Worm (Caenorhabditis elegans) whole organism, young adult: ENCODE results near the gene CC8.3.

Experiments used
- B0035.1 ChIP-seq: sonication (generic microtip); optimal IDR thresholded peaks from 2 replicates; lab custom pipeline; 2016; ENCODE audit warnings: missing genetic modification characterization, mild to moderate bottlenecking, missing compliant biosample characterization, missing genotype, missing genetic modification reagents
- D2030.7 ChIP-seq: fragments of 200-800 bp; sonication (Bioruptor generic); IDR thresholded peaks from 2 replicates; pipeline ENCODE4 v1.3.6; 2022; ENCODE audit warnings: missing genetic modification reagents, missing genetic modification characterization, missing compliant biosample characterization
- F33H1.4 ChIP-seq: fragments of 200-800 bp; sonication (Bioruptor generic); IDR thresholded peaks from 2 replicates; pipeline ENCODE4 v1.3.6; 2022; ENCODE audit warnings: missing genetic modification reagents, missing genetic modification characterization, missing compliant biosample characterization
- F37B4.10 ChIP-seq: fragments of 200-800 bp; sonication (Bioruptor generic); IDR thresholded peaks from 2 replicates; pipeline ENCODE4 v1.3.6; 2022; ENCODE audit warnings: missing genetic modification characterization, missing compliant biosample characterization
- F39B2.1 ChIP-seq: fragments of 200-800 bp; sonication (Bioruptor generic); IDR thresholded peaks from 2 replicates; pipeline ENCODE4 v1.3.6; 2022; ENCODE audit warnings: missing genetic modification reagents, missing genetic modification characterization, missing compliant biosample characterization
- F52B5.7 ChIP-seq: sonication (generic microtip); optimal IDR thresholded peaks from 2 replicates; lab custom pipeline; 2016; ENCODE audit warnings: mild to moderate bottlenecking, missing genetic modification characterization, missing compliant biosample characterization
- F57A8.1 ChIP-seq: fragments of 200-800 bp; sonication (Bioruptor generic); optimal IDR thresholded peaks from 2 replicates; lab custom pipeline; 2018; ENCODE audit warnings: mild to moderate bottlenecking, missing genetic modification characterization, moderate library complexity, missing compliant biosample characterization
- F57C9.4 ChIP-seq: sonication (generic microtip); optimal IDR thresholded peaks from 2 replicates; lab custom pipeline; 2017; ENCODE audit warnings: mild to moderate bottlenecking, missing genetic modification characterization, missing compliant biosample characterization
- K11D2.4 ChIP-seq: fragments of 200-800 bp; sonication (Bioruptor generic); IDR thresholded peaks from 2 replicates; pipeline ENCODE4 v1.3.6; 2022; ENCODE audit warnings: missing genetic modification reagents, missing genetic modification characterization, missing compliant biosample characterization
- T07F8.4 ChIP-seq: sonication (generic microtip); optimal IDR thresholded peaks from 2 replicates; lab custom pipeline; 2016; ENCODE audit warnings: mild to moderate bottlenecking, missing genetic modification characterization, moderate library complexity, missing compliant biosample characterization
- Y53G8AR.9 ChIP-seq: fragments of 200-800 bp; sonication (Bioruptor generic); conservative IDR thresholded peaks from 2 replicates; pipeline ENCODE4 v1.3.6; 2022; ENCODE audit warnings: missing genetic modification reagents, missing genetic modification characterization, missing compliant biosample characterization
- Y67H2A.10 ChIP-seq: fragments of 200-800 bp; sonication (Bioruptor generic); conservative IDR thresholded peaks from 2 replicates; pipeline ENCODE4 v1.3.6; 2022; ENCODE audit warnings: missing genetic modification reagents, missing genetic modification characterization, missing compliant biosample characterization
- ZK185.1 ChIP-seq: sonication (generic microtip); optimal IDR thresholded peaks from 2 replicates; lab custom pipeline; 2016; ENCODE audit warnings: mild to moderate bottlenecking, missing genetic modification characterization, missing compliant biosample characterization; ENCODE audit not compliant: poor library complexity, severe bottlenecking
- aptf-2 ChIP-seq: fragments of 200-800 bp; sonication (Bioruptor generic); conservative IDR thresholded peaks from 2 replicates; pipeline ENCODE4 v1.3.6; 2022; ENCODE audit warnings: missing genetic modification reagents, missing genetic modification characterization, missing compliant biosample characterization
- aptf-3 ChIP-seq: fragments of 200-800 bp; sonication (Bioruptor generic); IDR thresholded peaks from 2 replicates; pipeline ENCODE4 v1.3.6; 2022; ENCODE audit warnings: missing genetic modification characterization, missing compliant biosample characterization
- atf-7 ChIP-seq: sonication (generic microtip); optimal IDR thresholded peaks from 2 replicates; lab custom pipeline; 2017; ENCODE audit warnings: mild to moderate bottlenecking, missing genetic modification characterization, missing compliant biosample characterization
- attf-6 ChIP-seq: fragments of 200-800 bp; sonication (Bioruptor generic); IDR thresholded peaks from 2 replicates; pipeline ENCODE4 v1.3.6; 2022; ENCODE audit warnings: missing genetic modification reagents, missing genetic modification characterization, missing compliant biosample characterization
- bed-1 ChIP-seq: fragments of 200-800 bp; sonication (Bioruptor generic); IDR thresholded peaks from 2 replicates; pipeline ENCODE4 v1.3.6; 2022; ENCODE audit warnings: missing genetic modification reagents, missing genetic modification characterization, missing compliant biosample characterization
- bed-2 ChIP-seq: fragments of 200-800 bp; sonication (Bioruptor generic); IDR thresholded peaks from 2 replicates; pipeline ENCODE4 v1.3.6; 2022; ENCODE audit warnings: missing genetic modification reagents, missing genetic modification characterization, missing compliant biosample characterization
- cebp-2 ChIP-seq: fragments of 200-800 bp; sonication (Bioruptor generic); IDR thresholded peaks from 2 replicates; pipeline ENCODE4 v1.3.6; 2022; ENCODE audit warnings: missing genetic modification characterization, missing compliant biosample characterization
- chd-7 ChIP-seq: sonication (generic microtip); optimal IDR thresholded peaks from 2 replicates; lab custom pipeline; 2016; ENCODE audit warnings: mild to moderate bottlenecking, missing genetic modification characterization, moderate library complexity, missing compliant biosample characterization
- dpff-1 ChIP-seq: sonication (generic microtip); optimal IDR thresholded peaks from 2 replicates; lab custom pipeline; 2017; ENCODE audit warnings: mild to moderate bottlenecking, missing genetic modification characterization, missing compliant biosample characterization
- dpl-1 ChIP-seq: fragments of 150-350 bp; optimal IDR thresholded peaks from 2 replicates; lab custom pipeline; 2014; ENCODE audit warnings: missing biosample characterization, missing genetic modification reagents, missing genetic modification characterization
- efl-1 ChIP-seq: fragments of 150-350 bp; optimal IDR thresholded peaks from 2 replicates; lab custom pipeline; 2014; ENCODE audit warnings: missing biosample characterization, missing genetic modification reagents, missing genetic modification characterization
- egl-18 ChIP-seq: fragments of 200-800 bp; sonication (Bioruptor generic); IDR thresholded peaks from 2 replicates; pipeline ENCODE4 v1.3.6; 2022; ENCODE audit warnings: missing genetic modification reagents, missing genetic modification characterization, missing compliant biosample characterization
- ekl-4 ChIP-seq: fragments of 200-800 bp; sonication (Bioruptor generic); IDR thresholded peaks from 2 replicates; pipeline ENCODE4 v1.3.6; 2022; ENCODE audit warnings: missing genetic modification reagents, missing genetic modification characterization, missing compliant biosample characterization
- fkh-3 ChIP-seq: sonication (generic microtip); optimal IDR thresholded peaks from 2 replicates; lab custom pipeline; 2016; ENCODE audit warnings: mild to moderate bottlenecking, missing genetic modification characterization, missing compliant biosample characterization
- hmg-1.2 ChIP-seq: fragments of 200-800 bp; sonication (Bioruptor generic); IDR thresholded peaks from 2 replicates; pipeline ENCODE4 v1.3.6; 2022; ENCODE audit warnings: missing genetic modification reagents, missing genetic modification characterization, missing compliant biosample characterization
- lin-35 ChIP-seq, 3 experiments: fragments of 150-350 bp in 2 of 3; sonication (generic microtip) in 1 of 3; optimal IDR thresholded peaks; 2 replicates each; lab custom pipeline; 2014 to 2018; ENCODE audit warnings: missing biosample characterization in 3 of 3, missing genetic modification characterization in 3 of 3, missing genetic modification reagents in 3 of 3
- lin-54 ChIP-seq: fragments of 200-800 bp; sonication (Bioruptor generic); optimal IDR thresholded peaks from 2 replicates; lab custom pipeline; 2018; ENCODE audit warnings: mild to moderate bottlenecking, missing genetic modification characterization, missing compliant biosample characterization
- madf-3 ChIP-seq: fragments of 200-800 bp; sonication (Bioruptor generic); IDR thresholded peaks from 2 replicates; pipeline ENCODE4 v1.3.6; 2022; ENCODE audit warnings: missing genetic modification reagents, missing genetic modification characterization, missing compliant biosample characterization
- madf-6 ChIP-seq: fragments of 200-800 bp; sonication (Bioruptor generic); IDR thresholded peaks from 2 replicates; pipeline ENCODE4 v1.3.6; 2022; ENCODE audit warnings: missing genetic modification reagents, missing genetic modification characterization, missing compliant biosample characterization
- mcd-1 ChIP-seq: fragments of 200-800 bp; sonication (Bioruptor generic); IDR thresholded peaks from 2 replicates; pipeline ENCODE4 v1.3.6; 2022; ENCODE audit warnings: missing genetic modification reagents, missing genetic modification characterization, missing compliant biosample characterization
- nfya-1 ChIP-seq: sonication (generic microtip); optimal IDR thresholded peaks from 2 replicates; lab custom pipeline; 2017; ENCODE audit warnings: antibody characterized with exemption, missing compliant biosample characterization, missing genetic modification characterization, borderline replicate concordance; ENCODE audit not compliant: insufficient read depth
- nhr-120 ChIP-seq: fragments of 200-800 bp; sonication (Bioruptor generic); IDR thresholded peaks from 2 replicates; pipeline ENCODE4 v1.3.6; 2022; ENCODE audit warnings: missing genetic modification characterization, missing compliant biosample characterization
- nhr-27 ChIP-seq: fragments of 200-800 bp; sonication (Bioruptor generic); optimal IDR thresholded peaks from 2 replicates; lab custom pipeline; 2018; ENCODE audit warnings: mild to moderate bottlenecking, missing genetic modification characterization, moderate library complexity, missing compliant biosample characterization
- nhr-90 ChIP-seq: sonication (generic microtip); optimal IDR thresholded peaks from 2 replicates; lab custom pipeline; 2016; ENCODE audit warnings: missing genotype, mild to moderate bottlenecking, missing genetic modification characterization, missing compliant biosample characterization
- pha-4 ChIP-seq: fragments of 150-350 bp; sonication (generic microtip); optimal IDR thresholded peaks from 2 replicates; lab custom pipeline; 2014; ENCODE audit warnings: missing biosample characterization, missing genetic modification reagents, missing genetic modification characterization
- rcor-1 ChIP-seq: fragments of 200-800 bp; sonication (Bioruptor generic); IDR thresholded peaks from 2 replicates; pipeline ENCODE4 v1.3.6; 2022; ENCODE audit warnings: missing genetic modification reagents, missing genetic modification characterization, missing compliant biosample characterization
- repo-1 ChIP-seq: sonication (generic microtip); optimal IDR thresholded peaks from 2 replicates; lab custom pipeline; 2017; ENCODE audit warnings: mild to moderate bottlenecking, missing genetic modification characterization, missing compliant biosample characterization
- snpc-3.4 ChIP-seq: sonication (generic microtip); optimal IDR thresholded peaks from 2 replicates; lab custom pipeline; 2017; ENCODE audit warnings: missing genetic modification characterization, mild to moderate bottlenecking, missing compliant biosample characterization, antibody characterized with exemption, moderate library complexity, missing genotype, missing genetic modification reagents
- snpc-4 ChIP-seq, 5 experiments: fragments of 150-350 bp in 1 of 5; sonication (generic microtip) in 4 of 5; optimal IDR thresholded peaks; 2 replicates each; lab custom pipeline; 2014 to 2018; ENCODE audit warnings: missing genetic modification characterization in 5 of 5, missing biosample characterization in 3 of 5, antibody characterized with exemption in 2 of 5, mild to moderate bottlenecking in 2 of 5, missing compliant biosample characterization in 2 of 5, missing genotype in 2 of 5, moderate library complexity in 2 of 5, missing genetic modification reagents in 1 of 5
- tbp1 ChIP-seq: fragments of 200-800 bp; sonication (Bioruptor generic); optimal IDR thresholded peaks from 2 replicates; lab custom pipeline; 2018; ENCODE audit warnings: mild to moderate bottlenecking, missing genetic modification characterization, missing compliant biosample characterization
- tlf-1 ChIP-seq: fragments of 200-800 bp; sonication (Bioruptor generic); optimal IDR thresholded peaks from 2 replicates; lab custom pipeline; 2018; ENCODE audit warnings: mild to moderate bottlenecking, missing genetic modification characterization, missing compliant biosample characterization
- unc-130 ChIP-seq: sonication (generic microtip); optimal IDR thresholded peaks from 2 replicates; lab custom pipeline; 2016; ENCODE audit warnings: missing genetic modification reagents, missing genetic modification characterization, missing compliant biosample characterization
- zfh-2 ChIP-seq: fragments of 200-800 bp; sonication (Bioruptor generic); conservative IDR thresholded peaks from 2 replicates; pipeline ENCODE4 v1.3.6; 2022; ENCODE audit warnings: missing genetic modification reagents, missing genetic modification characterization, missing compliant biosample characterization
- ztf-26 ChIP-seq: sonication (generic microtip); optimal IDR thresholded peaks from 2 replicates; lab custom pipeline; 2017; ENCODE audit warnings: missing genetic modification characterization, missing compliant biosample characterization

CC8.3 gene

ce11 chrIV:3653420-3653823 is 11.3 kb upstream of the CC8.3 start (continued):
- TF ChIP-seq tbp1 (GFP tag; lab: Kevin White, UChicago) = no peak
- no peak for TF ChIP-seq F33H1.4
- TF ChIP-seq K11D2.4 (GFP tag; lab: Robert Waterston, UW) = no peak
- TF ChIP-seq rcor-1 = no peak
- TF ChIP-seq ekl-4 (GFP tag; lab: Robert Waterston, UW) = no peak
- no peak for TF ChIP-seq bed-2 (GFP tag; lab: Robert Waterston, UW)
- TF ChIP-seq F52B5.7 (tag; lab: Kevin White, UChicago) = no peak
- TF ChIP-seq F39B2.1 (GFP tag; lab: Robert Waterston, UW) = no peak
- TF ChIP-seq T07F8.4 (tag; lab: Kevin White, UChicago) = no peak
- no peak for TF ChIP-seq nhr-90 (tag; lab: Kevin White, UChicago)
- TF ChIP-seq aptf-3 (GFP tag; lab: Robert Waterston, UW) = no peak
- no peak for TF ChIP-seq nfya-1
- TF ChIP-seq F37B4.10 (GFP tag; lab: Robert Waterston, UW) = no peak
- TF ChIP-seq hmg-1.2 (GFP tag; lab: Robert Waterston, UW) = peak; percentile 98
- TF ChIP-seq atf-7 (tag; lab: Kevin White, UChicago) = no peak
- TF ChIP-seq bed-1 (GFP tag; lab: Robert Waterston, UW) = no peak
- TF ChIP-seq snpc-4 (GFP tag; optimal IDR thresholded peaks at IDR 0.05; lab: Kevin White, UChicago) = no peak
- no peak for TF ChIP-seq snpc-4 (tag; optimal IDR thresholded peaks at IDR 0.05; lab: Kevin White, UChicago)
- no peak for TF ChIP-seq lin-54 (GFP tag; lab: Kevin White, UChicago)
- TF ChIP-seq unc-130 (GFP tag; lab: Kevin White, UChicago) = no peak
- TF ChIP-seq chd-7 (tag; lab: Kevin White, UChicago) = no peak

ce11 chrIV:3652784-3653383 is 10.8 kb upstream of the CC8.3 start:
- TF ChIP-seq nhr-27 (tag; lab: Kevin White, UChicago) (no peak), F37B4.10 (GFP tag; lab: Robert Waterston, UW) (no peak), snpc-3.4 (tag; lab: Kevin White, UChicago) (no peak), efl-1 (GFP tag; lab: Kevin White, UChicago) (no peak), cebp-2 (GFP tag; lab: Robert Waterston, UW) (no peak), B0035.1 (tag; lab: Kevin White, UChicago) (no peak), Y67H2A.10 (GFP tag; lab: Robert Waterston, UW) (no peak), D2030.7 (GFP tag; lab: Robert Waterston, UW) (no peak), mcd-1 (GFP tag; lab: Robert Waterston, UW) (no peak), dpff-1 (tag; lab: Kevin White, UChicago) (no peak), attf-6 (GFP tag; lab: Robert Waterston, UW) (no peak), aptf-2 (GFP tag; lab: Robert Waterston, UW) (no peak), ZK185.1 (tag; lab: Kevin White, UChicago) (no peak), madf-3 (no peak)

ce11 chrIV:3652223-3652622 is 10.1 kb upstream of the CC8.3 start:
- TF ChIP-seq repo-1 = no peak
- TF ChIP-seq dpl-1 = no peak
- no peak for TF ChIP-seq zfh-2 (GFP tag; lab: Robert Waterston, UW)
- TF ChIP-seq F57C9.4 (tag; lab: Kevin White, UChicago) = no peak
- no peak for TF ChIP-seq F57A8.1 (GFP tag; lab: Kevin White, UChicago)
- TF ChIP-seq egl-18 = no peak
- TF ChIP-seq tlf-1 = no peak
- TF ChIP-seq nhr-120 (GFP tag; lab: Robert Waterston, UW) = no peak
- TF ChIP-seq Y53G8AR.9 (GFP tag; lab: Robert Waterston, UW) = no peak
- TF ChIP-seq madf-6 (GFP tag; lab: Robert Waterston, UW) = no peak
- peak; percentile 52 for TF ChIP-seq ztf-26 (tag; lab: Kevin White, UChicago)
- no peak for TF ChIP-seq pha-4 (tag; lab: Kevin White, UChicago)
- no peak for TF ChIP-seq snpc-3.4 (tag; lab: Kevin White, UChicago)
- no peak for TF ChIP-seq nhr-27 (tag; lab: Kevin White, UChicago)
- TF ChIP-seq lin-35 (GFP tag; optimal IDR thresholded peaks at IDR 0.05; lab: Kevin White, UChicago) = no peak
- no peak for TF ChIP-seq fkh-3 (tag; lab: Kevin White, UChicago)
